Fruit fly (Drosophila melanogaster) Kc167 (cell line): ENCODE data around the gene Rev1.

Experiments
- Sin3A ChIP-seq: fragments of >200 bp; optimal IDR thresholded peaks from 2 replicates; lab custom pipeline; 2018; ENCODE audit warnings: missing external identifiers
- h ChIP-seq: fragments of >200 bp; optimal IDR thresholded peaks from 3 replicates; lab custom pipeline; 2018; ENCODE audit warnings: missing external identifiers
- insv ChIP-seq: fragments of >200 bp; optimal IDR thresholded peaks from 3 replicates; lab custom pipeline; 2018; ENCODE audit warnings: missing external identifiers
- psq ChIP-seq: fragments of >200 bp; optimal IDR thresholded peaks from 2 replicates; lab custom pipeline; 2017; ENCODE audit warnings: missing external identifiers
- ttk ChIP-seq: sonication (Bioruptor generic); optimal IDR thresholded peaks from 2 replicates; lab custom pipeline; 2017; ENCODE audit warnings: missing external identifiers

- TF ChIP-seq psq (lab: Kevin White, UChicago) (no peak), insv (lab: Kevin White, UChicago) (no peak), Sin3A (lab: Kevin White, UChicago) (no peak), h (lab: Kevin White, UChicago) (no peak), ttk (lab: Kevin White, UChicago) (no peak)
Observed at dm6 chr3L:644111-644718, 9.9 kb upstream of the Rev1 start.
